Worm (Caenorhabditis elegans) whole organism, young adult: ENCODE data around the gene seip-1.

Experiments
- K12H6.12 ChIP-seq: fragments of 200-800 bp; sonication (Bioruptor generic); optimal IDR thresholded peaks from 2 replicates; lab custom pipeline; 2018; ENCODE audit warnings: mild to moderate bottlenecking, missing genetic modification characterization, missing compliant biosample characterization
- T26A5.8 ChIP-seq: sonication (generic microtip); optimal IDR thresholded peaks from 2 replicates; lab custom pipeline; 2016; ENCODE audit warnings: missing genetic modification characterization, missing compliant biosample characterization
- ama-1 ChIP-seq, 3 experiments: fragments of 150-350 bp in 1 of 3; sonication (generic microtip) in 2 of 3; optimal IDR thresholded peaks; 2 replicates each; lab custom pipeline; 2014 to 2018; ENCODE audit warnings: missing biosample characterization in 2 of 3, missing genetic modification characterization in 2 of 3, missing genetic modification reagents in 2 of 3
- die-1 ChIP-seq: sonication (generic microtip); optimal IDR thresholded peaks from 2 replicates; lab custom pipeline; 2016; ENCODE audit warnings: missing genotype, mild to moderate bottlenecking, missing genetic modification characterization, missing compliant biosample characterization
- ets-4 ChIP-seq: fragments of 200-800 bp; sonication (Bioruptor generic); optimal IDR thresholded peaks from 2 replicates; lab custom pipeline; 2018; ENCODE audit warnings: mild to moderate bottlenecking, missing genetic modification characterization, missing compliant biosample characterization
- mcd-1 ChIP-seq: fragments of 200-800 bp; sonication (Bioruptor generic); IDR thresholded peaks from 2 replicates; pipeline ENCODE4 v1.3.6; 2022; ENCODE audit warnings: missing genetic modification reagents, missing genetic modification characterization, missing compliant biosample characterization
- ztf-18 ChIP-seq: sonication (generic microtip); optimal IDR thresholded peaks from 2 replicates; lab custom pipeline; 2016; ENCODE audit warnings: missing genotype, mild to moderate bottlenecking, missing genetic modification characterization, missing compliant biosample characterization
- ztf-3 ChIP-seq: fragments of 200-800 bp; sonication (Bioruptor generic); optimal IDR thresholded peaks from 2 replicates; lab custom pipeline; 2018; ENCODE audit warnings: mild to moderate bottlenecking, missing genetic modification characterization, missing compliant biosample characterization

- no peak for TF ChIP-seq mcd-1 (GFP tag; lab: Robert Waterston, UW)
- TF ChIP-seq T26A5.8 (tag; lab: Kevin White, UChicago): no peak
- no peak for TF ChIP-seq K12H6.12
- TF ChIP-seq ets-4 (GFP tag; lab: Kevin White, UChicago): no peak
- no peak for TF ChIP-seq ztf-18 (tag; lab: Kevin White, UChicago)
- TF ChIP-seq die-1 (tag; lab: Kevin White, UChicago): no peak
- TF ChIP-seq ztf-3 (GFP tag; lab: Kevin White, UChicago): no peak
- TF ChIP-seq ama-1 (optimal IDR thresholded peaks at IDR 0.05; lab: Kevin White, UChicago): no peak
- no peak for TF ChIP-seq ama-1 (GFP tag; optimal IDR thresholded peaks at IDR 0.05; lab: Kevin White, UChicago)
Observed at ce11 chrV:6063330-6063729, 10.3 kb upstream of the seip-1 start, which contains the start of gene Y38A10A.2.
